Worm (Caenorhabditis elegans) whole organism, L4 larva: Measurements from ENCODE around the gene K02F3.9.

Source experiments
- R02D3.7 ChIP-seq: fragments of 150-350 bp; sonication (generic microtip); optimal IDR thresholded peaks from 3 replicates; lab custom pipeline; 2014; ENCODE audit warnings: missing biosample characterization, missing genetic modification characterization
- T20F7.1 ChIP-seq: fragments of 200-800 bp; sonication (Bioruptor generic); optimal IDR thresholded peaks from 2 replicates; lab custom pipeline; 2018; ENCODE audit warnings: mild to moderate bottlenecking, missing genetic modification characterization, missing compliant biosample characterization
- T26A8.4 ChIP-seq: fragments of 200-800 bp; sonication (Bioruptor generic); IDR thresholded peaks from 2 replicates; pipeline ENCODE4 v1.3.6; 2022; ENCODE audit warnings: missing genetic modification characterization, missing compliant biosample characterization
- Y48G9A.11 ChIP-seq: fragments of 200-800 bp; sonication (Bioruptor generic); IDR thresholded peaks from 2 replicates; pipeline ENCODE4 v1.3.6; 2022; ENCODE audit warnings: missing genetic modification reagents, missing genetic modification characterization, missing compliant biosample characterization
- ZK546.5 ChIP-seq, 2 experiments: sonication (generic microtip); optimal IDR thresholded peaks; 2 replicates each; lab custom pipeline; 2017; ENCODE audit warnings: missing biosample characterization in 2 of 2, missing genetic modification characterization in 2 of 2
- ama-1 ChIP-seq: fragments of 150-350 bp; optimal IDR thresholded peaks from 2 replicates; lab custom pipeline; 2014; ENCODE audit warnings: inconsistent platforms, mixed read lengths
- arid-1 ChIP-seq: fragments of 200-800 bp; sonication (Bioruptor generic); conservative IDR thresholded peaks from 2 replicates; pipeline ENCODE4 v1.3.6; 2022; ENCODE audit warnings: missing genetic modification reagents, missing genetic modification characterization, missing compliant biosample characterization
- ceh-20 ChIP-seq: fragments of 200-800 bp; sonication (Bioruptor generic); IDR thresholded peaks from 2 replicates; pipeline ENCODE4 v1.3.6; 2022; ENCODE audit warnings: missing genetic modification reagents, missing genetic modification characterization, missing compliant biosample characterization
- ceh-28 ChIP-seq: fragments of 150-350 bp; optimal IDR thresholded peaks from 2 replicates; lab custom pipeline; 2014; ENCODE audit warnings: missing biosample characterization, missing genetic modification reagents, missing genetic modification characterization
- ceh-32 ChIP-seq: sonication (generic microtip); optimal IDR thresholded peaks from 2 replicates; lab custom pipeline; 2016; ENCODE audit warnings: mild to moderate bottlenecking, missing genetic modification characterization, missing compliant biosample characterization; ENCODE audit not compliant: poor library complexity
- ceh-44 ChIP-seq: fragments of 200-800 bp; sonication (Bioruptor generic); IDR thresholded peaks from 2 replicates; pipeline ENCODE4 v1.3.6; 2022; ENCODE audit warnings: missing genetic modification reagents, missing genetic modification characterization, missing compliant biosample characterization
- ces-1 ChIP-seq: fragments of 150-350 bp; sonication (generic microtip); optimal IDR thresholded peaks from 4 replicates; lab custom pipeline; 2014; ENCODE audit warnings: missing biosample characterization, missing genetic modification reagents, missing genetic modification characterization
- daf-12 ChIP-seq: fragments of 150-350 bp; optimal IDR thresholded peaks from 2 replicates; lab custom pipeline; 2014; ENCODE audit warnings: missing biosample characterization, missing genetic modification reagents, missing genetic modification characterization
- daf-8 ChIP-seq: fragments of 200-800 bp; sonication (Bioruptor generic); IDR thresholded peaks from 2 replicates; pipeline ENCODE4 v1.3.6; 2022; ENCODE audit warnings: missing genetic modification characterization, missing compliant biosample characterization
- dmd-6 ChIP-seq: fragments of 200-800 bp; sonication (Bioruptor generic); IDR thresholded peaks from 2 replicates; pipeline ENCODE4 v1.3.6; 2022; ENCODE audit warnings: missing genetic modification reagents, missing genetic modification characterization, missing compliant biosample characterization
- dmd-9 ChIP-seq: fragments of 200-800 bp; sonication (Bioruptor generic); IDR thresholded peaks from 2 replicates; pipeline ENCODE4 v1.3.6; 2022; ENCODE audit warnings: missing genetic modification reagents, missing genetic modification characterization, missing compliant biosample characterization
- dve-1 ChIP-seq: sonication (generic microtip); optimal IDR thresholded peaks from 2 replicates; lab custom pipeline; 2017; ENCODE audit warnings: antibody characterized with exemption, mild to moderate bottlenecking, missing genetic modification characterization, missing compliant biosample characterization; ENCODE audit not compliant: insufficient read depth
- egl-43 ChIP-seq: fragments of 200-800 bp; sonication (Bioruptor generic); IDR thresholded peaks from 2 replicates; pipeline ENCODE4 v1.3.6; 2022; ENCODE audit warnings: missing genetic modification reagents, missing genetic modification characterization, missing compliant biosample characterization
- fkh-10 ChIP-seq: fragments of 150-350 bp; optimal IDR thresholded peaks from 2 replicates; lab custom pipeline; 2014; ENCODE audit warnings: missing biosample characterization, missing genetic modification reagents, missing genetic modification characterization
- gei-8 ChIP-seq: fragments of 200-800 bp; sonication (Bioruptor generic); optimal IDR thresholded peaks from 2 replicates; lab custom pipeline; 2018; ENCODE audit warnings: mild to moderate bottlenecking, missing genetic modification characterization, missing compliant biosample characterization
- hlh-11 ChIP-seq: fragments of 200-800 bp; sonication (Bioruptor generic); optimal IDR thresholded peaks from 2 replicates; lab custom pipeline; 2018; ENCODE audit warnings: mild to moderate bottlenecking, missing genetic modification characterization, missing compliant biosample characterization
- hlh-30 ChIP-seq: sonication (generic microtip); optimal IDR thresholded peaks from 2 replicates; lab custom pipeline; 2017; ENCODE audit warnings: antibody characterized with exemption, mild to moderate bottlenecking, missing genetic modification characterization, missing compliant biosample characterization; ENCODE audit not compliant: insufficient read depth
- lin-15B ChIP-seq: fragments of 150-350 bp; sonication (generic microtip); optimal IDR thresholded peaks from 3 replicates; lab custom pipeline; 2014; ENCODE audit warnings: missing biosample characterization, missing genetic modification characterization
- lin-38 ChIP-seq: fragments of 200-800 bp; sonication (Bioruptor generic); IDR thresholded peaks from 2 replicates; pipeline ENCODE4 v1.3.6; 2022; ENCODE audit warnings: missing genetic modification reagents, missing genetic modification characterization, missing compliant biosample characterization
- lir-3 ChIP-seq: sonication (generic microtip); optimal IDR thresholded peaks from 2 replicates; lab custom pipeline; 2016; ENCODE audit warnings: mild to moderate bottlenecking, missing genetic modification characterization, missing compliant biosample characterization
- madf-5 ChIP-seq, 2 experiments: fragments of 200-800 bp; sonication (Bioruptor generic); IDR thresholded peaks; 2 replicates each; pipeline ENCODE4 v1.3.6; 2022; ENCODE audit warnings: missing compliant biosample characterization in 2 of 2, missing genetic modification characterization in 2 of 2
- mdl-1 ChIP-seq, 2 experiments: fragments of 150-350 bp in 1 of 2; sonication (generic microtip) in 1 of 2; optimal IDR thresholded peaks; 2 replicates each; lab custom pipeline; 2014 to 2017; ENCODE audit warnings: missing biosample characterization in 2 of 2, missing genetic modification characterization in 2 of 2
- mep-1 ChIP-seq: fragments of 150-350 bp; sonication (generic microtip); optimal IDR thresholded peaks from 3 replicates; lab custom pipeline; 2014; ENCODE audit warnings: missing biosample characterization, missing genetic modification characterization
- mxl-3 ChIP-seq: fragments of 200-800 bp; sonication (Bioruptor generic); optimal IDR thresholded peaks from 2 replicates; lab custom pipeline; 2018; ENCODE audit warnings: mild to moderate bottlenecking, missing genetic modification characterization, missing compliant biosample characterization
- nhr-102 ChIP-seq: sonication (generic microtip); optimal IDR thresholded peaks from 2 replicates; lab custom pipeline; 2016; ENCODE audit warnings: mild to moderate bottlenecking, missing genetic modification characterization, moderate library complexity, missing compliant biosample characterization
- nhr-11 ChIP-seq: fragments of 150-350 bp; optimal IDR thresholded peaks from 2 replicates; lab custom pipeline; 2014; ENCODE audit warnings: missing biosample characterization, missing genetic modification characterization
- nhr-42 ChIP-seq: fragments of 200-800 bp; sonication (Bioruptor generic); IDR thresholded peaks from 2 replicates; pipeline ENCODE4 v1.3.6; 2022; ENCODE audit warnings: missing genetic modification characterization, missing compliant biosample characterization
- nhr-6 ChIP-seq: fragments of 150-350 bp; optimal IDR thresholded peaks from 2 replicates; lab custom pipeline; 2014; ENCODE audit warnings: missing biosample characterization, missing genetic modification characterization
- nhr-76 ChIP-seq: fragments of 150-350 bp; optimal IDR thresholded peaks from 2 replicates; lab custom pipeline; 2014; ENCODE audit warnings: missing biosample characterization, missing genetic modification characterization
- nhr-77 ChIP-seq: fragments of 150-350 bp; optimal IDR thresholded peaks from 2 replicates; lab custom pipeline; 2014; ENCODE audit warnings: missing biosample characterization, missing genetic modification characterization
- pqm-1 ChIP-seq: sonication (generic microtip); optimal IDR thresholded peaks from 2 replicates; lab custom pipeline; 2017; ENCODE audit warnings: missing biosample characterization, missing genetic modification characterization
- rbr-2 ChIP-seq: sonication (generic microtip); optimal IDR thresholded peaks from 2 replicates; lab custom pipeline; 2016; ENCODE audit warnings: missing genotype, missing genetic modification characterization, missing compliant biosample characterization
- sdz-12 ChIP-seq: fragments of 200-800 bp; sonication (Bioruptor generic); optimal IDR thresholded peaks from 2 replicates; lab custom pipeline; 2018; ENCODE audit warnings: mild to moderate bottlenecking, missing genetic modification characterization, missing compliant biosample characterization
- snpc-1.2 ChIP-seq: fragments of 200-800 bp; sonication (Bioruptor generic); IDR thresholded peaks from 2 replicates; pipeline ENCODE4 v1.3.6; 2022; ENCODE audit warnings: missing genetic modification reagents, missing genetic modification characterization, missing compliant biosample characterization
- snpc-4 ChIP-seq: fragments of 150-350 bp; optimal IDR thresholded peaks from 2 replicates; lab custom pipeline; 2014; ENCODE audit warnings: missing biosample characterization, missing genetic modification characterization
- tag-97 ChIP-seq: fragments of 200-800 bp; sonication (Bioruptor generic); IDR thresholded peaks from 2 replicates; pipeline ENCODE4 v1.3.6; 2022; ENCODE audit warnings: missing genetic modification characterization, missing compliant biosample characterization
- unc-130 ChIP-seq: sonication (generic microtip); optimal IDR thresholded peaks from 2 replicates; lab custom pipeline; 2016; ENCODE audit warnings: missing genetic modification reagents, missing genetic modification characterization, missing compliant biosample characterization
- unc-39 ChIP-seq: sonication (generic microtip); optimal IDR thresholded peaks from 2 replicates; lab custom pipeline; 2017; ENCODE audit warnings: missing biosample characterization, missing genetic modification characterization
- unc-62 ChIP-seq, 3 experiments: fragments of 150-350 bp in 1 of 3; sonication (generic microtip); optimal IDR thresholded peaks in 2 of 3; peaks in 1 of 3; 1 replicate in 1 of 3; 2 replicates in 2 of 3; lab custom pipeline; 2014 to 2017; ENCODE audit warnings: missing biosample characterization in 3 of 3, missing genetic modification characterization in 3 of 3, missing genetic modification reagents in 3 of 3, missing genotype in 1 of 3
- vab-7 ChIP-seq: fragments of 200-800 bp; sonication (Bioruptor generic); IDR thresholded peaks from 2 replicates; pipeline ENCODE4 v1.3.6; 2022; ENCODE audit warnings: missing genetic modification reagents, missing genetic modification characterization, missing compliant biosample characterization
- zag-1 ChIP-seq: fragments of 150-350 bp; optimal IDR thresholded peaks from 2 replicates; lab custom pipeline; 2014; ENCODE audit warnings: missing biosample characterization, missing genetic modification characterization
- zfp-3 ChIP-seq: fragments of 200-800 bp; sonication (Bioruptor generic); conservative IDR thresholded peaks from 2 replicates; pipeline ENCODE4 v1.3.6; 2022; ENCODE audit warnings: missing genetic modification reagents, missing genetic modification characterization, missing compliant biosample characterization
- zip-11 ChIP-seq: fragments of 200-800 bp; sonication (Bioruptor generic); IDR thresholded peaks from 2 replicates; pipeline ENCODE4 v1.3.6; 2022; ENCODE audit warnings: missing genetic modification characterization, missing compliant biosample characterization
- zip-2 ChIP-seq: fragments of 150-350 bp; optimal IDR thresholded peaks from 2 replicates; lab custom pipeline; 2014; ENCODE audit warnings: missing biosample characterization, missing genetic modification characterization
- ztf-11 ChIP-seq: fragments of 150-350 bp; optimal IDR thresholded peaks from 2 replicates; lab custom pipeline; 2014; ENCODE audit warnings: missing biosample characterization, missing genetic modification characterization

K02F3.9 gene

DNA sequence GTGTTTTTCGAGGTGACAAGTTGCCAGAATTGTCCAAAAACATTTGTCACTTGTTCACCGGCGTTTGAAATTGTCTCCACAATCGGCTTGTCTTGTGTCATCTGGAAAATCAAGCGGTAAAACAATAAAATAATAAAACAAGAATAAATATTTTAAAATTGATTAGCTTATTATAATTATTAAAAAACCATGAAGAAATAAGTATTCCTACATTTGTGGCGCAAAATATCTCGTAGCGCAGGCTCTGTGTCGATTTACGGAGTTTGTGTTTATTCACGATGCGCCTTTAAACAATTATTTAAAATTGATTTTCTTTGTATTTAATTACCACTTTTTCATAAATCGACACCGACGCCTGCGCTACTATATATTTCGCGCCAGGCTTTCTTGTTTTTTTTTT is 11.1 kb upstream of the K02F3.9 start, which contains the start of gene moma-1:
moma-1 (minus strand) TSS at position 101 of the 400 bp plus-strand sequence.
- TF ChIP-seq dve-1 (tag; lab: Kevin White, UChicago) (no peak), fkh-10 (GFP tag; lab: Kevin White, UChicago) (no peak), ces-1 (no peak), mxl-3 (GFP tag; lab: Kevin White, UChicago) (no peak), tag-97 (GFP tag; lab: Robert Waterston, UW) (no peak), R02D3.7 (tag; lab: Kevin White, UChicago) (no peak), lin-15B (no peak), Y48G9A.11 (peak; percentile 30; the same call in 1 of the 2 replicates), lin-38 (GFP tag; lab: Robert Waterston, UW) (peak; percentile 39; the same call in 1 of the 2 replicates)
- TF ChIP-seq, all 104 proteins: peak for 2

DNA sequence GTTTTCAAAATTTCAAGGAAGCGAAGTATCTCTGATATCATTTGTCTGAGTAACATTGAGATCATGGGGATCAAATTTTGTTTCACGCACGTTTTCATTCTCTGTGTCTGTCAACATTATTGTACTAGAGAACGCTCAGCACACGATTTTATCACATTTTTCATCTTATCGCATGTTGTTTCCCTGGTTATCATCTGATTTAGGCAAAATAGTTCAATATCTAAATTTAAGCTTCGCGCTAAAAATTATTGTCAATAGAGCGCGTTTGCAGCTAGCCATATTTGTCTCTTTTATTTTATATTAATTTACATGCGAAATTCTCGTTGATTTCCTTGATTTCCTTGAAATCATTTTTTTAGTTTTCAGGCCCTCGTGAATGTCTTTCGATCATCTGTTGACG is 4.3 kb upstream of the K02F3.9 start, which contains the start of gene K02F3.2:
K02F3.2 (plus strand) TSS at position 357 of the 400 bp plus-strand sequence.
- TF ChIP-seq unc-130 (no peak), arid-1 (GFP tag; lab: Robert Waterston, UW) (no peak), egl-43 (no peak), dmd-6 (peak; percentile 72), hlh-30 (peak; percentile 91), Y48G9A.11 (no peak), daf-12 (tag; lab: Kevin White, UChicago) (no peak), hlh-11 (peak; percentile 82), madf-5 (GFP tag; IDR thresholded peaks at IDR 0.05; lab: Robert Waterston, UW) (no peak), dve-1 (tag; lab: Kevin White, UChicago) (peak; percentile 82), mep-1 (tag; lab: Kevin White, UChicago) (peak; percentile 56), mdl-1 (tag; optimal IDR thresholded peaks at IDR 0.05; lab: Kevin White, UChicago) (peak in 1 of 2 experiments; percentile 89), nhr-102 (peak; percentile 42), vab-7 (GFP tag; lab: Robert Waterston, UW) (no peak), nhr-77 (peak; percentile 84), nhr-42 (no peak), ceh-28 (tag; lab: Kevin White, UChicago) (no peak), T20F7.1 (peak; percentile 58), nhr-76 (tag; lab: Kevin White, UChicago) (no peak), ceh-32 (no peak), fkh-10 (GFP tag; lab: Kevin White, UChicago) (no peak), zag-1 (no peak), zfp-3 (GFP tag; lab: Robert Waterston, UW) (no peak), zip-2 (tag; lab: Kevin White, UChicago) (no peak), ZK546.5 (tag; optimal IDR thresholded peaks at IDR 0.05; lab: Kevin White, UChicago) (no peak), ama-1 (lab: Kevin White, UChicago) (no peak), snpc-4 (tag; lab: Kevin White, UChicago) (no peak), rbr-2 (tag; lab: Kevin White, UChicago) (peak; percentile 25), gei-8 (GFP tag; lab: Kevin White, UChicago) (no peak), nhr-6 (tag; lab: Kevin White, UChicago) (no peak), unc-39 (tag; lab: Kevin White, UChicago) (no peak), nhr-11 (tag; lab: Kevin White, UChicago) (peak; percentile 37), ces-1 (no peak), sdz-12 (GFP tag; lab: Kevin White, UChicago) (no peak), dmd-9 (GFP tag; lab: Robert Waterston, UW) (no peak), ceh-20 (no peak), T26A8.4 (no peak), lir-3 (tag; lab: Kevin White, UChicago) (no peak), ceh-44 (GFP tag; lab: Robert Waterston, UW) (no peak), pqm-1 (tag; lab: Kevin White, UChicago) (peak; percentile 1), daf-8 (no peak), unc-62 (GFP tag; optimal IDR thresholded peaks at IDR 0.05 in 1 of 2; lab: Kevin White, UChicago) (no peak), unc-62 (tag; optimal IDR thresholded peaks at IDR 0.05; lab: Kevin White, UChicago) (no peak), zip-11 (GFP tag; lab: Robert Waterston, UW) (no peak), snpc-1.2 (GFP tag; lab: Robert Waterston, UW) (no peak), ztf-11 (tag; lab: Kevin White, UChicago) (no peak)
